Fruit fly (Drosophila melanogaster) whole organism, pupa: Measurements from ENCODE around the gene bora.

Experiments
- CG10348 ChIP-seq: fragments of 200-800 bp; sonication (Bioruptor generic); IDR thresholded peaks from 2 replicates; pipeline ENCODE4 v1.3.6; 2022; ENCODE audit warnings: missing biosample characterization, missing genetic modification characterization
- CG12605 ChIP-seq: fragments of 200-800 bp; sonication (Bioruptor generic); IDR thresholded peaks from 2 replicates; pipeline ENCODE4 v1.3.6; 2022; ENCODE audit warnings: missing biosample characterization, missing genetic modification characterization
- CG13204 ChIP-seq: fragments of 200-800 bp; sonication (Bioruptor generic); optimal IDR thresholded peaks from 2 replicates; lab custom pipeline; 2018; ENCODE audit warnings: missing biosample characterization, mild to moderate bottlenecking, missing genetic modification characterization, moderate library complexity
- CG14655 ChIP-seq: fragments of 200-800 bp; sonication (Bioruptor generic); optimal IDR thresholded peaks from 3 replicates; lab custom pipeline; 2017; ENCODE audit warnings: mild to moderate bottlenecking, missing biosample characterization, missing genetic modification reagents, missing genetic modification characterization
- CG15710 ChIP-seq: fragments of 200-800 bp; sonication (Bioruptor generic); optimal IDR thresholded peaks from 2 replicates; lab custom pipeline; 2018; ENCODE audit warnings: missing biosample characterization, mild to moderate bottlenecking, missing genetic modification characterization, moderate library complexity
- CG17806 ChIP-seq: fragments of 200-800 bp; sonication (Bioruptor generic); optimal IDR thresholded peaks from 2 replicates; lab custom pipeline; 2018; ENCODE audit warnings: missing biosample characterization, mild to moderate bottlenecking, missing genetic modification characterization, moderate library complexity
- CG32121 ChIP-seq: fragments of 200-800 bp; sonication (Bioruptor generic); IDR thresholded peaks from 2 replicates; pipeline ENCODE4 v1.3.6; 2022; ENCODE audit warnings: missing biosample characterization, missing genetic modification characterization
- CG34367 ChIP-seq: fragments of 200-800 bp; sonication (Bioruptor generic); optimal IDR thresholded peaks from 2 replicates; lab custom pipeline; 2018; ENCODE audit warnings: missing biosample characterization, mild to moderate bottlenecking, missing genetic modification characterization
- CG4496 ChIP-seq: fragments of 200-800 bp; sonication (Bioruptor generic); IDR thresholded peaks from 3 replicates; pipeline ENCODE4 v1.3.6; 2022; ENCODE audit warnings: missing biosample characterization, missing genetic modification characterization
- CG8159 ChIP-seq: fragments of 200-800 bp; sonication (Bioruptor generic); optimal IDR thresholded peaks from 3 replicates; lab custom pipeline; 2018; ENCODE audit warnings: missing biosample characterization, mild to moderate bottlenecking, missing genetic modification characterization, moderate library complexity
- CG8301 ChIP-seq: fragments of 200-800 bp; sonication (Bioruptor generic); optimal IDR thresholded peaks from 2 replicates; lab custom pipeline; 2018; ENCODE audit warnings: missing biosample characterization, mild to moderate bottlenecking, missing genetic modification characterization
- CG9948 ChIP-seq: fragments of 200-800 bp; sonication (Bioruptor generic); optimal IDR thresholded peaks from 2 replicates; lab custom pipeline; 2018; ENCODE audit warnings: missing biosample characterization, mild to moderate bottlenecking, missing genetic modification characterization, moderate library complexity
- D1 ChIP-seq: fragments of 200-800 bp; sonication (Bioruptor generic); optimal IDR thresholded peaks from 2 replicates; lab custom pipeline; 2018; ENCODE audit warnings: missing biosample characterization, mild to moderate bottlenecking, missing genetic modification characterization, moderate library complexity
- EcR ChIP-seq: fragments of 200-800 bp; sonication (Bioruptor generic); optimal IDR thresholded peaks from 3 replicates; lab custom pipeline; 2019; ENCODE audit warnings: missing biosample characterization, missing genetic modification characterization, mild to moderate bottlenecking, moderate library complexity, missing genetic modification reagents
- Ets98B ChIP-seq: fragments of 200-800 bp; sonication (Bioruptor generic); IDR thresholded peaks from 2 replicates; pipeline ENCODE4 v1.3.6; 2022; ENCODE audit warnings: missing biosample characterization, missing genetic modification characterization
- Pif1A ChIP-seq: fragments of 200-800 bp; sonication (Bioruptor generic); optimal IDR thresholded peaks from 3 replicates; lab custom pipeline; 2016; ENCODE audit warnings: missing biosample characterization, missing genetic modification characterization
- Pif1B ChIP-seq: fragments of 200-800 bp; sonication (Bioruptor generic); optimal IDR thresholded peaks from 3 replicates; lab custom pipeline; 2016; ENCODE audit warnings: missing biosample characterization, missing genetic modification characterization
- Snoo ChIP-seq: fragments of 200-800 bp; sonication (Bioruptor generic); optimal IDR thresholded peaks from 3 replicates; lab custom pipeline; 2017; ENCODE audit warnings: missing biosample characterization, mild to moderate bottlenecking, missing genetic modification characterization, inconsistent platforms
- fd96Ca ChIP-seq: fragments of 200-800 bp; sonication (Bioruptor generic); IDR thresholded peaks from 3 replicates; pipeline ENCODE4 v1.3.6; 2022; ENCODE audit warnings: missing biosample characterization, missing genetic modification characterization
- gl ChIP-seq: fragments of 200-800 bp; sonication (Bioruptor generic); optimal IDR thresholded peaks from 2 replicates; lab custom pipeline; 2018; ENCODE audit warnings: missing biosample characterization, mild to moderate bottlenecking, missing genetic modification characterization
- rn ChIP-seq: fragments of 200-800 bp; sonication (Bioruptor generic); IDR thresholded peaks from 2 replicates; pipeline ENCODE4 v1.3.6; 2022; ENCODE audit warnings: missing biosample characterization, missing genetic modification characterization

Gene bora

dm6 chr3L:18643222-18643621 is 20.7 kb downstream of the bora start:
- TF ChIP-seq gl: no peak
- no peak for TF ChIP-seq CG4496
- TF ChIP-seq CG17806: no peak
- no peak for TF ChIP-seq CG10348 (GFP tag; lab: Robert Waterston, UW)
- TF ChIP-seq CG13204 (GFP tag; lab: Kevin White, UChicago): no peak
- no peak for TF ChIP-seq D1 (tag; lab: Kevin White, UChicago)
- no peak for TF ChIP-seq fd96Ca (GFP tag; lab: Robert Waterston, UW)
- TF ChIP-seq CG9948: no peak

DNA sequence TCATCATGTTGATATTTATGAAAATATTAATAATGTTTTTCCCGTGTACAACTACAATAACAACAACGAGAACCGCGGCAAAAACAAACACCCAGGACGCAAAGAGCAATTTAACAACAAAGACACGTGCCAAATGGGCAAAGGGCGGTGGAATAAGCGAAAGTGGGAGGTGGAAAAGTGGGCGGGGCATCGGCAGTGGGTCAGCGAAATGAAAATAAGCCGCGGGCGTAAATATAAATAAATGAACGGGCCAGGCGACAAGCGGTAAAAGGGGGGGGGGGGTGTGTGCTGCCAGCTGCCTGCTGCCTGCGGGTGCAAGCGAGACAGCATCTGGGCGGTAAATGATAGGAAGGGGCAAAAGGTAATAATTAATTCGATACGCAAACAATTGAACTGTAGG is 31.2 kb downstream of the bora start:
- TF ChIP-seq CG8301 (tag; lab: Kevin White, UChicago) (no peak), Snoo (no peak), CG17806 (no peak), CG9948 (no peak), Ets98B (no peak)

DNA sequence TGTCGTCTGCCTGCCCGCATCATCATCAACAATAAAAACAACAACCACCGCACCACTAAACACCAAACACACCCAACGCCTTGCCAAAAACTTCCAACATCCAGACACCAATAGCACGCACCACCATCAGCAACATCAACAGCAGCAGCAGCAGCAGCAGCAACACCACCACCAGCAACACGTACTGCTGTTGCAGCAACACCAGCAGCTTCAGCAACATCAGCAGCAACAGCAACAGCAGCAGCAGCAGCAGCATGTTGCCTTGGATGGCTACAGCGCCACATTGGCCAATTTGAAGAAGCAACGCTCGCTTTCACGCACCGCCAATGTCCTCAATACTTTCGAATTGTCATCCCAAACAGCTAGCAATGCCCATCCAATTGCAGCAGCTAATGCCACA is 43.1 kb downstream of the bora start:
- TF ChIP-seq CG10348 (GFP tag; lab: Robert Waterston, UW): no peak
- TF ChIP-seq CG13204 (GFP tag; lab: Kevin White, UChicago): no peak
- TF ChIP-seq CG17806: no peak
- no peak for TF ChIP-seq D1 (tag; lab: Kevin White, UChicago)
- no peak for TF ChIP-seq CG34367 (tag; lab: Kevin White, UChicago)
- no peak for TF ChIP-seq CG14655 (GFP tag; lab: Kevin White, UChicago)
- TF ChIP-seq CG32121 (GFP tag; lab: Robert Waterston, UW): no peak
- TF ChIP-seq CG8159: no peak
- no peak for TF ChIP-seq Pif1B (GFP tag; lab: Kevin White, UChicago)
- TF ChIP-seq CG15710 (tag; lab: Kevin White, UChicago): no peak
- TF ChIP-seq rn (GFP tag; lab: Robert Waterston, UW): no peak
- no peak for TF ChIP-seq Snoo
- no peak for TF ChIP-seq Pif1A
- TF ChIP-seq CG8301 (tag; lab: Kevin White, UChicago): no peak
- TF ChIP-seq gl: no peak
- TF ChIP-seq Ets98B: no peak
- no peak for TF ChIP-seq CG12605
- TF ChIP-seq CG4496: no peak
- TF ChIP-seq CG9948: no peak

- TF ChIP-seq Pif1B (GFP tag; lab: Kevin White, UChicago): no peak
- TF ChIP-seq D1 (tag; lab: Kevin White, UChicago): peak; percentile 47
Measured at dm6 chr3L:18667115-18667514, 44.6 kb downstream of the bora start, which contains the start of gene CG42495. Gene CG42495, plus strand, starts transcription at chr3L:18667361.

DNA sequence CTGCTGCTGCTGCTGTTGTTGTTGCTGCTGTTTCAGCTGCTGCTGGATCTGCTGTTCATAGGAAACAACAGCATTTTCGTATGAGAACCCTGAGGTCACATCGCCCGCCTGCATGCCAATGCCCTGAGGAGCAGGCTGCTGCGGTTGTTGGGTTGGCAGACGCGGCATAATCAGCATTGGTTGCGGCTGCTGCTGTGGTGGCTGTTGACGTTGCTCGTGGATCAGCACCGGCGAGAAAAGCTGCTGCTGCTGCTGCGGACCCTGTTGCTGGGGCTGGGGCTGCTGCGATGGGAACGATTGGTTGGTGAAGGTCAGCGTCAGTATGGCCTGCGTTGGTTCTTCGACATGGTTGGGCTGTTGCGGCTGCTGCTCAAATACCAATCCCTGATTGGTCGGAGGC is 47.4 kb downstream of the bora start:
- no peak for TF ChIP-seq Pif1A
- no peak for TF ChIP-seq Snoo
- no peak for TF ChIP-seq CG9948
- TF ChIP-seq CG12605: no peak
- no peak for TF ChIP-seq fd96Ca (GFP tag; lab: Robert Waterston, UW)
- no peak for TF ChIP-seq Pif1B (GFP tag; lab: Kevin White, UChicago)
- no peak for TF ChIP-seq D1 (tag; lab: Kevin White, UChicago)
- TF ChIP-seq CG15710 (tag; lab: Kevin White, UChicago): no peak
- no peak for TF ChIP-seq gl

- TF ChIP-seq CG34367 (tag; lab: Kevin White, UChicago) (no peak), Pif1B (GFP tag; lab: Kevin White, UChicago) (peak; percentile 17), Snoo (peak; percentile 55), CG12605 (no peak), CG17806 (peak; percentile 10), EcR (GFP tag; lab: Kevin White, UChicago) (no peak), Ets98B (no peak; the same call in none of the 2 replicates), fd96Ca (GFP tag; lab: Robert Waterston, UW) (peak; percentile 26; the same call in 1 of the 3 replicates), CG32121 (GFP tag; lab: Robert Waterston, UW) (no peak), CG15710 (tag; lab: Kevin White, UChicago) (peak; percentile 2), CG9948 (peak; percentile 3), CG4496 (peak; percentile 49; the same call in 1 of the 3 replicates)
Measured at dm6 chr3L:18672203-18672602, 49.7 kb downstream of the bora start.

DNA sequence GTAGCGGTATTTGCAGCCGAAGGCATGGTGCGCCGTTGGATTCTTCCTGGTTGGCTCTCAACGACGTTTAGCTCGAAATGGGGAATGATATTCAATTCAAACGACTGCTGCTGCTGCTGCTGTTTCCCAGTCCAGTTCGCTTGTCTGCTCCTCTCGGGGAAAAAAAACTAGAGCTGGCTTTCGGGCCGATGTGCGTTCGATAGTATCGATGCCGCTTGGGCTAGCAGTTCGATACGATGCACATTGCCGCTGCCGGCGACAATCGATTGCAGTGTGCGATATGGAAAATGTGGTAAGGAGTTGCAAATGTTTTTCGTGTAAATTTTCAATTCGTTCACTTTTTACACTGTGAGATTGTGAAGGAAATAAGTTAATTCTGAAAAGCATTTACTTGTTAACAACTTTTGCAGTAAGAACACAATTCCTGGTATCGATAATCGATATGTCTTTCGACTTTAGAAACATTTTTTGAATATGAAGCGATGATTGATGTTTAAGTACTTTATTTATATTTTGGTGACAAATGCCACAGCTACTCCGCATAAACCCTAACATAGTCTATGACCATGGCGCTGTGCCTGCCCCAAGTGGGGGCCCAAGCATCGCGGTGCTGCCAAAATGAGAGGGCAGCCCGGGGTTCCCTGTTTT is 50.6 kb downstream of the bora start, which contains the start of gene Capr:
Gene Capr (minus strand): TSS at position 339 of the 648 bp plus-strand sequence.
- TF ChIP-seq Pif1B (GFP tag; lab: Kevin White, UChicago): no peak
- peak; percentile 7 for TF ChIP-seq CG15710 (tag; lab: Kevin White, UChicago)
- no peak for TF ChIP-seq Pif1A
- no peak for TF ChIP-seq CG9948
- TF ChIP-seq Snoo: no peak
- TF ChIP-seq CG13204 (GFP tag; lab: Kevin White, UChicago): no peak
- TF ChIP-seq CG8301 (tag; lab: Kevin White, UChicago): no peak
- TF ChIP-seq CG8159: no peak
- no peak for TF ChIP-seq CG10348 (GFP tag; lab: Robert Waterston, UW)
- no peak for TF ChIP-seq gl
- TF ChIP-seq CG12605: 0 out of 2 replicates have a peak, but pooled peaks have one; percentile 17
- no peak for TF ChIP-seq EcR (GFP tag; lab: Kevin White, UChicago)
- no peak for TF ChIP-seq CG14655 (GFP tag; lab: Kevin White, UChicago)
- 0 out of 2 replicates have a peak, but pooled peaks have one; percentile 18 for TF ChIP-seq rn (GFP tag; lab: Robert Waterston, UW)
- TF ChIP-seq CG17806: no peak
- no peak for TF ChIP-seq D1 (tag; lab: Kevin White, UChicago)
- TF ChIP-seq CG34367 (tag; lab: Kevin White, UChicago): no peak
- no peak; the same call in 2 of the 3 replicates for TF ChIP-seq fd96Ca (GFP tag; lab: Robert Waterston, UW)
- peak; percentile 48 for TF ChIP-seq Ets98B
- TF ChIP-seq CG4496: peak; percentile 53; the same call in 1 of the 3 replicates
- no peak for TF ChIP-seq CG32121 (GFP tag; lab: Robert Waterston, UW)
